Worm (Caenorhabditis elegans) whole organism, L4 larva: ENCODE measurements around the gene C05G5.2.

Experiments used
- D1046.2 ChIP-seq: fragments of 200-800 bp; sonication (Bioruptor generic); IDR thresholded peaks from 2 replicates; pipeline ENCODE4 v1.3.6; 2022; ENCODE audit warnings: missing genetic modification characterization, missing compliant biosample characterization
- F44E2.7 ChIP-seq: fragments of 200-800 bp; sonication (Bioruptor generic); IDR thresholded peaks from 2 replicates; pipeline ENCODE4 v2.1.2; 2022; ENCODE audit warnings: missing genetic modification characterization, missing compliant biosample characterization
- R02D3.7 ChIP-seq: fragments of 150-350 bp; sonication (generic microtip); optimal IDR thresholded peaks from 3 replicates; lab custom pipeline; 2014; ENCODE audit warnings: missing biosample characterization, missing genetic modification characterization
- T26A8.4 ChIP-seq: fragments of 200-800 bp; sonication (Bioruptor generic); IDR thresholded peaks from 2 replicates; pipeline ENCODE4 v1.3.6; 2022; ENCODE audit warnings: missing genetic modification characterization, missing compliant biosample characterization
- Y75B8A.6 ChIP-seq: fragments of 200-800 bp; sonication (Bioruptor generic); IDR thresholded peaks from 2 replicates; pipeline ENCODE4 v1.3.6; 2022; ENCODE audit warnings: missing genetic modification reagents, missing genetic modification characterization, missing compliant biosample characterization
- aha-1 ChIP-seq: fragments of 150-350 bp; peaks from one replicate; lab custom pipeline; 2014; ENCODE audit warnings: missing biosample characterization, missing genetic modification characterization
- ama-1 ChIP-seq: fragments of 150-350 bp; optimal IDR thresholded peaks from 2 replicates; lab custom pipeline; 2014; ENCODE audit warnings: inconsistent platforms, mixed read lengths
- arid-1 ChIP-seq: fragments of 200-800 bp; sonication (Bioruptor generic); conservative IDR thresholded peaks from 2 replicates; pipeline ENCODE4 v1.3.6; 2022; ENCODE audit warnings: missing genetic modification reagents, missing genetic modification characterization, missing compliant biosample characterization
- ceh-28 ChIP-seq: fragments of 150-350 bp; optimal IDR thresholded peaks from 2 replicates; lab custom pipeline; 2014; ENCODE audit warnings: missing biosample characterization, missing genetic modification reagents, missing genetic modification characterization
- ceh-32 ChIP-seq: sonication (generic microtip); optimal IDR thresholded peaks from 2 replicates; lab custom pipeline; 2016; ENCODE audit warnings: mild to moderate bottlenecking, missing genetic modification characterization, missing compliant biosample characterization; ENCODE audit not compliant: poor library complexity
- ceh-44 ChIP-seq: fragments of 200-800 bp; sonication (Bioruptor generic); IDR thresholded peaks from 2 replicates; pipeline ENCODE4 v1.3.6; 2022; ENCODE audit warnings: missing genetic modification reagents, missing genetic modification characterization, missing compliant biosample characterization
- ces-1 ChIP-seq: fragments of 150-350 bp; sonication (generic microtip); optimal IDR thresholded peaks from 4 replicates; lab custom pipeline; 2014; ENCODE audit warnings: missing biosample characterization, missing genetic modification reagents, missing genetic modification characterization
- daf-16 ChIP-seq, 3 experiments: sonication (generic microtip); optimal IDR thresholded peaks; 2 replicates each; lab custom pipeline; 2016 to 2017; ENCODE audit warnings: missing genetic modification characterization in 3 of 3, missing genetic modification reagents in 3 of 3, mild to moderate bottlenecking in 2 of 3, missing compliant biosample characterization in 2 of 3, missing biosample characterization in 1 of 3, moderate library complexity in 1 of 3
- dmd-6 ChIP-seq: fragments of 200-800 bp; sonication (Bioruptor generic); IDR thresholded peaks from 2 replicates; pipeline ENCODE4 v1.3.6; 2022; ENCODE audit warnings: missing genetic modification reagents, missing genetic modification characterization, missing compliant biosample characterization
- dve-1 ChIP-seq: sonication (generic microtip); optimal IDR thresholded peaks from 2 replicates; lab custom pipeline; 2017; ENCODE audit warnings: antibody characterized with exemption, mild to moderate bottlenecking, missing genetic modification characterization, missing compliant biosample characterization; ENCODE audit not compliant: insufficient read depth
- fkh-10 ChIP-seq: fragments of 150-350 bp; optimal IDR thresholded peaks from 2 replicates; lab custom pipeline; 2014; ENCODE audit warnings: missing biosample characterization, missing genetic modification reagents, missing genetic modification characterization
- hif-1 ChIP-seq, 2 experiments: sonication (generic microtip); optimal IDR thresholded peaks; 2 replicates each; lab custom pipeline; 2016 to 2017; ENCODE audit warnings: missing compliant biosample characterization in 2 of 2, missing genetic modification characterization in 2 of 2, missing genetic modification reagents in 2 of 2, missing genotype in 2 of 2, mild to moderate bottlenecking in 1 of 2
- hlh-11 ChIP-seq: fragments of 200-800 bp; sonication (Bioruptor generic); optimal IDR thresholded peaks from 2 replicates; lab custom pipeline; 2018; ENCODE audit warnings: mild to moderate bottlenecking, missing genetic modification characterization, missing compliant biosample characterization
- hmg-1.1 ChIP-seq: fragments of 200-800 bp; sonication (Bioruptor generic); IDR thresholded peaks from 2 replicates; pipeline ENCODE4 v1.3.6; 2022; ENCODE audit warnings: missing genetic modification reagents, missing genetic modification characterization, missing compliant biosample characterization
- jun-1 ChIP-seq: fragments of 150-350 bp; optimal IDR thresholded peaks from 2 replicates; lab custom pipeline; 2014; ENCODE audit warnings: missing biosample characterization, missing genetic modification reagents, missing genetic modification characterization
- lsy-2 ChIP-seq, 2 experiments: fragments of 150-350 bp in 1 of 2; sonication (generic microtip) in 1 of 2; optimal IDR thresholded peaks; 2 replicates each; lab custom pipeline; 2014 to 2017; ENCODE audit warnings: missing biosample characterization in 2 of 2, missing genetic modification characterization in 2 of 2
- mdl-1 ChIP-seq, 2 experiments: fragments of 150-350 bp in 1 of 2; sonication (generic microtip) in 1 of 2; optimal IDR thresholded peaks; 2 replicates each; lab custom pipeline; 2014 to 2017; ENCODE audit warnings: missing biosample characterization in 2 of 2, missing genetic modification characterization in 2 of 2
- mep-1 ChIP-seq: fragments of 150-350 bp; sonication (generic microtip); optimal IDR thresholded peaks from 3 replicates; lab custom pipeline; 2014; ENCODE audit warnings: missing biosample characterization, missing genetic modification characterization
- mes-2 ChIP-seq: sonication (generic microtip); optimal IDR thresholded peaks from 2 replicates; lab custom pipeline; 2016; ENCODE audit warnings: missing genotype, mild to moderate bottlenecking, missing genetic modification characterization, missing compliant biosample characterization; ENCODE audit not compliant: poor library complexity, severe bottlenecking
- mxl-3 ChIP-seq: fragments of 200-800 bp; sonication (Bioruptor generic); optimal IDR thresholded peaks from 2 replicates; lab custom pipeline; 2018; ENCODE audit warnings: mild to moderate bottlenecking, missing genetic modification characterization, missing compliant biosample characterization
- nhr-237 ChIP-seq: sonication (generic microtip); optimal IDR thresholded peaks from 2 replicates; lab custom pipeline; 2017; ENCODE audit warnings: missing biosample characterization, missing genetic modification characterization
- nhr-28 ChIP-seq: fragments of 150-350 bp; optimal IDR thresholded peaks from 2 replicates; lab custom pipeline; 2014; ENCODE audit warnings: missing biosample characterization, missing genetic modification characterization
- nhr-48 ChIP-seq: sonication (generic microtip); optimal IDR thresholded peaks from 2 replicates; lab custom pipeline; 2016; ENCODE audit warnings: mild to moderate bottlenecking, missing genetic modification characterization, missing compliant biosample characterization
- nhr-76 ChIP-seq: fragments of 150-350 bp; optimal IDR thresholded peaks from 2 replicates; lab custom pipeline; 2014; ENCODE audit warnings: missing biosample characterization, missing genetic modification characterization
- nhr-77 ChIP-seq: fragments of 150-350 bp; optimal IDR thresholded peaks from 2 replicates; lab custom pipeline; 2014; ENCODE audit warnings: missing biosample characterization, missing genetic modification characterization
- php-3 ChIP-seq: fragments of 200-800 bp; sonication (Bioruptor generic); IDR thresholded peaks from 2 replicates; pipeline ENCODE4 v1.3.6; 2022; ENCODE audit warnings: missing genetic modification reagents, missing genetic modification characterization, missing compliant biosample characterization
- pqm-1 ChIP-seq: sonication (generic microtip); optimal IDR thresholded peaks from 2 replicates; lab custom pipeline; 2017; ENCODE audit warnings: missing biosample characterization, missing genetic modification characterization
- rbr-2 ChIP-seq: sonication (generic microtip); optimal IDR thresholded peaks from 2 replicates; lab custom pipeline; 2016; ENCODE audit warnings: missing genotype, missing genetic modification characterization, missing compliant biosample characterization
- set-16 ChIP-seq: fragments of 200-800 bp; sonication (Bioruptor generic); IDR thresholded peaks from 2 replicates; pipeline ENCODE4 v1.3.6; 2022; ENCODE audit warnings: missing genetic modification reagents, missing genetic modification characterization, missing compliant biosample characterization
- spr-1 ChIP-seq: sonication (generic microtip); optimal IDR thresholded peaks from 2 replicates; lab custom pipeline; 2016; ENCODE audit warnings: mild to moderate bottlenecking, missing genetic modification characterization, missing compliant biosample characterization
- tra-1 ChIP-seq: fragments of 200-800 bp; sonication (Bioruptor generic); IDR thresholded peaks from 2 replicates; pipeline ENCODE4 v1.3.6; 2022; ENCODE audit warnings: missing genetic modification reagents, missing genetic modification characterization, missing compliant biosample characterization
- unc-130 ChIP-seq: sonication (generic microtip); optimal IDR thresholded peaks from 2 replicates; lab custom pipeline; 2016; ENCODE audit warnings: missing genetic modification reagents, missing genetic modification characterization, missing compliant biosample characterization
- unc-62 ChIP-seq, 3 experiments: fragments of 150-350 bp in 1 of 3; sonication (generic microtip); optimal IDR thresholded peaks in 2 of 3; peaks in 1 of 3; 1 replicate in 1 of 3; 2 replicates in 2 of 3; lab custom pipeline; 2014 to 2017; ENCODE audit warnings: missing biosample characterization in 3 of 3, missing genetic modification characterization in 3 of 3, missing genetic modification reagents in 3 of 3, missing genotype in 1 of 3
- zfp-2 ChIP-seq: sonication (generic microtip); optimal IDR thresholded peaks from 2 replicates; lab custom pipeline; 2016; ENCODE audit warnings: mild to moderate bottlenecking, missing genetic modification characterization, missing compliant biosample characterization
- zfp-3 ChIP-seq: fragments of 200-800 bp; sonication (Bioruptor generic); conservative IDR thresholded peaks from 2 replicates; pipeline ENCODE4 v1.3.6; 2022; ENCODE audit warnings: missing genetic modification reagents, missing genetic modification characterization, missing compliant biosample characterization
- zip-2 ChIP-seq: fragments of 150-350 bp; optimal IDR thresholded peaks from 2 replicates; lab custom pipeline; 2014; ENCODE audit warnings: missing biosample characterization, missing genetic modification characterization
- ztf-11 ChIP-seq: fragments of 150-350 bp; optimal IDR thresholded peaks from 2 replicates; lab custom pipeline; 2014; ENCODE audit warnings: missing biosample characterization, missing genetic modification characterization
- ztf-7 ChIP-seq: fragments of 150-350 bp; optimal IDR thresholded peaks from 2 replicates; lab custom pipeline; 2014; ENCODE audit warnings: missing biosample characterization, missing genetic modification characterization

Gene C05G5.2

DNA sequence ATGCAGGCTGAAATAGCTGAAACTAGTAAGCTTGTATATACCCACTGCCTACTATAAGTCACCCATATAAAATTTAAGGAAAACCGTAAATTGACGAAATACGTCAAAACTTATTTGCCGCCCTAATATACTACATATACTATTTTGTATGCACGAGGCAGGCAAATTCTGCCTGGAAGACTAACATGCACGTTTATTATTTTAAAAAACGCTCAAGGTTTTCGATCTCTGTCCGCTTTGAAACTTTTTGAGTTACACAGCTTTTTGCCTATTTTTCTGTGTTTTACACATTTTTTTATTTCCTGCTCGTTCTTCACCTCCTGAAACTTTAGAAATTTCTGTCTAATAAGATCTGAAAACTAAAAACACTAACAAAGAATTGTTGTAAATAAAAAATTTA lies 3.9 kb upstream of the C05G5.2 start (continued):
- TF ChIP-seq unc-130 (GFP tag; lab: Kevin White, UChicago) (no peak), mdl-1 (tag; optimal IDR thresholded peaks at IDR 0.05; lab: Kevin White, UChicago) (no peak), zfp-2 (tag; lab: Kevin White, UChicago) (no peak), rbr-2 (tag; lab: Kevin White, UChicago) (no peak)

DNA sequence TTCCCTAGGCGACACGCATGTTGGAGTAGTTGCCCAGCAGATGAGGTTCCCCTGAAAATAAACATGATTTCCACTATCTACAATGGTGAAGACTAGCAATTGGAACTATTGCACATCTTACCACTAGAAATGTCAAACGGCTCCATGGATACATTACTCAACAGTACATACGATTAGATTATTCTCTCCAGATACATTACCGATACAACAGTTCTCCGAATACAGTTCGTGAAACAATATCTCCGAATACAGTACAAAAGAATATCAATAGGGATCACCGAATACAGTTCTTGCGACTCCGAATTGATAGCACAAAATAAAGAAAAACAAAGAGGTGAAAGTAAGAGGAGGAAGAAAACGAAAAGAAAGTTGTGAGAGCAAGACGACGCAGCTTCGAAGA lies 3.3 kb upstream of the C05G5.2 start, which contains the start of gene C05G5.7:
Gene C05G5.7 (minus strand): TSS at position 1 of the 400 bp plus-strand sequence.
- TF ChIP-seq ztf-11 (tag; lab: Kevin White, UChicago) (no peak), unc-62 (GFP tag; optimal IDR thresholded peaks at IDR 0.05 in 1 of 2; lab: Kevin White, UChicago) (peak in 1 of 2 experiments; percentile 97), unc-62 (tag; optimal IDR thresholded peaks at IDR 0.05; lab: Kevin White, UChicago) (no peak), nhr-77 (tag; lab: Kevin White, UChicago) (no peak), D1046.2 (GFP tag; lab: Robert Waterston, UW) (no peak), R02D3.7 (tag; lab: Kevin White, UChicago) (no peak), mxl-3 (no peak)

DNA sequence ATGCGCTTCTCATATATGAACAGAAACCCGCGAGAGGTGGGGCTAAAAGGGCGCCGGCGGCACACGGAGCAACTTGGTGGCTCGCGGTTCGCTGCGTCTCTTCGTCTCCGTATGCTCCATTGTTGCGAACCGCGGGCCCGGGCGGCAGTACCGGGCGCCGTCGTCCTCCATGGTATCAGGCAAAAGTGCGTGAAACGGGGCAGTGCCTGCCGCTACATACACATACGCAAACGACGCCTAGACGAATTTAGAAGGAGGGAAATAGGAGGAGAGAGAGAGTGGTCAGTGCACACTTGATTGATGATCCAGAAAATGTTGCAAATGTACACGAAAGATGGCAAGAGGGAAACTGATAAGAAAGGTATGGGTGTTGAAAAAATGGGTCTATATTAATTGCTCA lies 2.6 kb upstream of the C05G5.2 start:
- TF ChIP-seq tra-1 (GFP tag; lab: Robert Waterston, UW) (no peak), aha-1 (peak; percentile 24), F44E2.7 (GFP tag; lab: Robert Waterston, UW) (0 out of 2 replicates have a peak, but pooled peaks have one; percentile 46), nhr-28 (tag; lab: Kevin White, UChicago) (peak; percentile 11), daf-16 (GFP tag; optimal IDR thresholded peaks at IDR 0.05; lab: Kevin White, UChicago) (peak in 1 of 2 experiments; percentile 39), daf-16 (tag; optimal IDR thresholded peaks at IDR 0.05; lab: Kevin White, UChicago) (peak; percentile 82), lsy-2 (tag; optimal IDR thresholded peaks at IDR 0.05; lab: Kevin White, UChicago) (peak in 1 of 2 experiments; percentile 3), spr-1 (tag; lab: Kevin White, UChicago) (peak; percentile 45), rbr-2 (tag; lab: Kevin White, UChicago) (peak; percentile 36), hlh-11 (tag; lab: Kevin White, UChicago) (peak; percentile 84), ztf-7 (peak; percentile 11), mdl-1 (tag; optimal IDR thresholded peaks at IDR 0.05; lab: Kevin White, UChicago) (peak in 1 of 2 experiments; percentile 40), nhr-48 (tag; lab: Kevin White, UChicago) (peak; percentile 41), fkh-10 (GFP tag; lab: Kevin White, UChicago) (no peak), jun-1 (tag; lab: Kevin White, UChicago) (no peak), mep-1 (no peak), hif-1 (tag; optimal IDR thresholded peaks at IDR 0.05; lab: Kevin White, UChicago) (peak in 1 of 2 experiments; percentile 56), R02D3.7 (tag; lab: Kevin White, UChicago) (no peak), php-3 (peak; percentile 70), ama-1 (lab: Kevin White, UChicago) (no peak), arid-1 (peak; percentile 43; the same call in 1 of the 2 replicates), hmg-1.1 (GFP tag; lab: Robert Waterston, UW) (peak; percentile 60; the same call in 1 of the 2 replicates), pqm-1 (tag; lab: Kevin White, UChicago) (peak; percentile 22), ceh-32 (tag; lab: Kevin White, UChicago) (peak; percentile 8), dve-1 (peak; percentile 21), ceh-44 (GFP tag; lab: Robert Waterston, UW) (no peak), ces-1 (no peak), Y75B8A.6 (no peak), nhr-77 (tag; lab: Kevin White, UChicago) (no peak), D1046.2 (GFP tag; lab: Robert Waterston, UW) (peak; percentile 50; the same call in 1 of the 2 replicates), nhr-76 (no peak), dmd-6 (0 out of 2 replicates have a peak, but pooled peaks have one; percentile 20), nhr-237 (tag; lab: Kevin White, UChicago) (no peak), set-16 (GFP tag; lab: Robert Waterston, UW) (peak; percentile 94), T26A8.4 (GFP tag; lab: Robert Waterston, UW) (peak; percentile 49; the same call in 1 of the 2 replicates), zfp-3 (no peak), zip-2 (tag; lab: Kevin White, UChicago) (no peak), ceh-28 (tag; lab: Kevin White, UChicago) (no peak), mes-2 (tag; lab: Kevin White, UChicago) (peak; percentile 6)
